Fruit fly (Drosophila melanogaster): ENCODE results near the gene CG32816.

DNA sequence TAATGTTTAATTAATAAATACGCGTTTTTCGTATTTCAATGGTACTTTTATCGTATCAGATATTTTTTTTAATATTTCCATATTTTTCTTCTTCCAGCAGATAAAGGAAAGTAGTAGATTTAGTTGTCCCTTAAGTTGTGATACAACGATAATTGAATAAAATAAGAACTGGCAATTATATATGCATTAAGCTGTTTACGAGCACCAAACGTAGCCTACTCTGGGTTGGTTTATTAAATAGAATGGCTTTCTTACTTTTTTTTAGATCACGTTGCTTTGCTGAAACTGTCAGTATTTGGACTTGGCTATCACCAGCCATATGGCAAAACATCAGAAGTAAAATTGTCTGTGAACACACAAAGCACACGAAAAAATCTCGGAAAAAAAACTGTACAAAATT, 163.1 kb downstream of the CG32816 start, which contains the start of gene CG12470:
- TF ChIP-seq psq (optimal IDR thresholded peaks at IDR 0.05) (no peak), insv (optimal IDR thresholded peaks at IDR 0.05) (no peak), h (optimal IDR thresholded peaks at IDR 0.05) (no peak), ttk (optimal IDR thresholded peaks at IDR 0.05) (no peak), Sin3A (optimal IDR thresholded peaks at IDR 0.05) (no peak)
